Worm (Caenorhabditis elegans): ENCODE measurements around the gene srg-23.

Gene srg-23

ce11 chrII:3062876-3063275 is 33.1 kb downstream of the srg-23 start:
- no peak for TF ChIP-seq ztf-11 (tag; optimal IDR thresholded peaks at IDR 0.05)
- TF ChIP-seq nhr-76 (tag; optimal IDR thresholded peaks at IDR 0.05), result no peak
- TF ChIP-seq cnd-1 (tag; optimal IDR thresholded peaks at IDR 0.05), result no peak
- TF ChIP-seq snpc-4 (tag; optimal IDR thresholded peaks at IDR 0.05), result no peak
- TF ChIP-seq ceh-43 (GFP tag; optimal IDR thresholded peaks at IDR 0.05), result no peak
- no peak for TF ChIP-seq pha-4 (tag; optimal IDR thresholded peaks at IDR 0.05)
- TF ChIP-seq nhr-12 (tag; optimal IDR thresholded peaks at IDR 0.05), result no peak

- no peak for TF ChIP-seq lin-13 (tag; optimal IDR thresholded peaks at IDR 0.05)
- TF ChIP-seq nhr-12 (tag; optimal IDR thresholded peaks at IDR 0.05), result no peak
- no peak for TF ChIP-seq mab-5 (tag; optimal IDR thresholded peaks at IDR 0.05)
- no peak for TF ChIP-seq blmp-1 (tag; optimal IDR thresholded peaks at IDR 0.05)
- TF ChIP-seq sptf-1 (tag; optimal IDR thresholded peaks at IDR 0.05), result no peak
- TF ChIP-seq nhr-28 (tag; optimal IDR thresholded peaks at IDR 0.05), result no peak
- TF ChIP-seq ceh-83 (GFP tag; optimal IDR thresholded peaks at IDR 0.05), result no peak
- TF ChIP-seq zip-8 (tag; optimal IDR thresholded peaks at IDR 0.05), result no peak
- TF ChIP-seq ceh-43 (GFP tag; optimal IDR thresholded peaks at IDR 0.05), result no peak
- no peak for TF ChIP-seq elt-1 (tag; optimal IDR thresholded peaks at IDR 0.05; ENCODE audit: borderline replicate concordance, insufficient read depth)
- no peak for TF ChIP-seq pha-4 (tag; optimal IDR thresholded peaks at IDR 0.05)
- no peak for TF ChIP-seq ceh-39 (tag; optimal IDR thresholded peaks at IDR 0.05)
- TF ChIP-seq ces-1 (GFP tag; optimal IDR thresholded peaks at IDR 0.05), result no peak
- TF ChIP-seq flh-1 (GFP tag; optimal IDR thresholded peaks at IDR 0.05), result no peak
- no peak for TF ChIP-seq lin-32 (GFP tag; optimal IDR thresholded peaks at IDR 0.05)
- no peak for TF ChIP-seq bed-3 (GFP tag; optimal IDR thresholded peaks at IDR 0.05)
- TF ChIP-seq unc-120 (tag; optimal IDR thresholded peaks at IDR 0.05; ENCODE audit: poor library complexity, severe bottlenecking), result no peak
- TF ChIP-seq ham-2 (GFP tag; optimal IDR thresholded peaks at IDR 0.05), result no peak
- TF ChIP-seq cnd-1 (tag; optimal IDR thresholded peaks at IDR 0.05), result no peak
- TF ChIP-seq mep-1 (tag; optimal IDR thresholded peaks at IDR 0.05), result no peak
Measured at ce11 chrII:3062222-3062621, 33.7 kb downstream of the srg-23 start.

DNA sequence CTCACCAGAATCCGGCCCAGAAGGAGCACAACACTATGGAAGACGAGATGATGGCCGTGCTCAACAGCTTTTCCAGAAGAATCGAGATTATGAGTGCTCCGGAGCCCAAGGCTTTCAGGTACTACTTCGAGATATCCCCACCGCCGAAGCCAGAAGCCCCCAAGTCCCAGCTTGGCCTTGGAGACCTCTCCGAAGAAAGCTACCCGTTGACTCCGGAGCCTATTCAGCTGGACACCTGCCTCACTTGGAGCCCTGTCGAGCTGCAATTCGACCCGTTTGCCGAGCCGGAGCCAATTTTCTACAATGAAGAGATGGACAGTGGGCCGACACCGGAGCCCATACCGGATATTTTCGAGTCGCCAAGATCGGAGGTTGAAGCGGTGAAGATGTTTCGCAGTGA is 34.4 kb downstream of the srg-23 start:
- TF ChIP-seq nhr-12 (tag; optimal IDR thresholded peaks at IDR 0.05) (no peak), zip-8 (tag; optimal IDR thresholded peaks at IDR 0.05) (no peak), sptf-1 (tag; optimal IDR thresholded peaks at IDR 0.05) (no peak), blmp-1 (tag; optimal IDR thresholded peaks at IDR 0.05) (no peak), lin-13 (tag; optimal IDR thresholded peaks at IDR 0.05) (no peak)

- TF ChIP-seq snpc-4 (tag; optimal IDR thresholded peaks at IDR 0.05) (no peak), ceh-83 (GFP tag; optimal IDR thresholded peaks at IDR 0.05) (no peak), mep-1 (tag; optimal IDR thresholded peaks at IDR 0.05) (no peak), unc-39 (tag; optimal IDR thresholded peaks at IDR 0.05) (no peak), lsy-2 (tag; optimal IDR thresholded peaks at IDR 0.05) (no peak), sptf-1 (tag; optimal IDR thresholded peaks at IDR 0.05) (no peak), hlh-1 (tag; optimal IDR thresholded peaks at IDR 0.05) (no peak), blmp-1 (tag; optimal IDR thresholded peaks at IDR 0.05) (no peak), ham-2 (GFP tag; optimal IDR thresholded peaks at IDR 0.05) (no peak), zip-8 (tag; optimal IDR thresholded peaks at IDR 0.05) (no peak), nhr-28 (tag; optimal IDR thresholded peaks at IDR 0.05) (no peak), mab-5 (tag; optimal IDR thresholded peaks at IDR 0.05) (no peak), unc-120 (tag; optimal IDR thresholded peaks at IDR 0.05; ENCODE audit: poor library complexity, severe bottlenecking) (no peak), lin-32 (GFP tag; optimal IDR thresholded peaks at IDR 0.05) (no peak), sem-2 (GFP tag; optimal IDR thresholded peaks at IDR 0.05) (no peak), nhr-237 (tag; optimal IDR thresholded peaks at IDR 0.05) (no peak), ceh-43 (GFP tag; optimal IDR thresholded peaks at IDR 0.05) (no peak)
Measured at ce11 chrII:3060782-3061181, 35.2 kb downstream of the srg-23 start, which contains the start of gene Y25C1A.6. Y25C1A.6 (plus strand) TSS chrII:3061082.

ce11 chrII:3056266-3056872 is 39.6 kb downstream of the srg-23 start, which contains the start of gene lin-8:
lin-8 (plus strand) TSS chrII:3056822.
- TF ChIP-seq lin-13 (tag; optimal IDR thresholded peaks at IDR 0.05) (no peak), ham-2 (GFP tag; optimal IDR thresholded peaks at IDR 0.05) (no peak), nhr-76 (tag; optimal IDR thresholded peaks at IDR 0.05) (no peak), elt-3 (tag; optimal IDR thresholded peaks at IDR 0.05) (no peak), lsy-2 (tag; optimal IDR thresholded peaks at IDR 0.05) (no peak), ceh-43 (GFP tag; optimal IDR thresholded peaks at IDR 0.05) (no peak)
